Fruit fly (Drosophila melanogaster) whole organism, prepupa: ENCODE data around the gene CG10962.

Experiments
- CG11294 ChIP-seq: fragments of 200-800 bp; sonication (Bioruptor generic); IDR thresholded peaks from 2 replicates; pipeline ENCODE4 v1.3.6; 2022; ENCODE audit warnings: missing biosample characterization, missing genetic modification characterization
- CG11762 ChIP-seq: fragments of 200-800 bp; sonication (Bioruptor generic); optimal IDR thresholded peaks from 3 replicates; lab custom pipeline; 2016; ENCODE audit warnings: missing biosample characterization, missing genetic modification characterization; ENCODE audit not compliant: insufficient read depth
- CG15336 ChIP-seq: fragments of 200-800 bp; sonication (Bioruptor generic); IDR thresholded peaks from 2 replicates; pipeline ENCODE4 v1.3.6; 2022; ENCODE audit warnings: missing biosample characterization, missing genetic modification characterization
- CG31627 ChIP-seq: fragments of 200-800 bp; sonication (Bioruptor generic); optimal IDR thresholded peaks from 3 replicates; lab custom pipeline; 2016; ENCODE audit warnings: missing biosample characterization, missing genetic modification characterization
- CG32006 ChIP-seq: fragments of 200-800 bp; sonication (Bioruptor generic); optimal IDR thresholded peaks from 3 replicates; lab custom pipeline; 2017; ENCODE audit warnings: missing biosample characterization, mild to moderate bottlenecking, missing genetic modification characterization
- CG3919 ChIP-seq: fragments of 200-800 bp; sonication (Bioruptor generic); optimal IDR thresholded peaks from 3 replicates; lab custom pipeline; 2016; ENCODE audit warnings: missing biosample characterization, missing genetic modification characterization
- CG4318 ChIP-seq: fragments of 200-800 bp; sonication (Bioruptor generic); optimal IDR thresholded peaks from 3 replicates; lab custom pipeline; 2017; ENCODE audit warnings: missing biosample characterization, mild to moderate bottlenecking, missing genetic modification characterization
- CG6808 ChIP-seq: fragments of 200-800 bp; sonication (Bioruptor generic); optimal IDR thresholded peaks from 3 replicates; lab custom pipeline; 2017; ENCODE audit warnings: missing biosample characterization, missing genetic modification characterization, mild to moderate bottlenecking, moderate library complexity, missing genetic modification reagents
- CG6854 ChIP-seq: fragments of 200-800 bp; sonication (Bioruptor generic); optimal IDR thresholded peaks from 2 replicates; lab custom pipeline; 2017; ENCODE audit warnings: missing biosample characterization, mild to moderate bottlenecking, missing genetic modification characterization
- CG7368 ChIP-seq: fragments of 200-800 bp; sonication (Bioruptor generic); optimal IDR thresholded peaks from 3 replicates; lab custom pipeline; 2016; ENCODE audit warnings: missing biosample characterization, missing genetic modification characterization
- Eip75B ChIP-seq: fragments of 200-800 bp; sonication (Bioruptor generic); optimal IDR thresholded peaks from 3 replicates; lab custom pipeline; 2016; ENCODE audit warnings: missing biosample characterization, missing genetic modification characterization
- Gug ChIP-seq: fragments of 200-800 bp; sonication (Bioruptor generic); IDR thresholded peaks from 2 replicates; pipeline ENCODE4 v1.3.6; 2022; ENCODE audit warnings: missing biosample characterization, missing genetic modification characterization
- Sox102F ChIP-seq: fragments of 200-800 bp; sonication (Bioruptor generic); optimal IDR thresholded peaks from 2 replicates; lab custom pipeline; 2016; ENCODE audit warnings: missing biosample characterization, mild to moderate bottlenecking, missing genetic modification characterization
- dsx ChIP-seq: fragments of 200-800 bp; optimal IDR thresholded peaks from 3 replicates; lab custom pipeline; 2019; ENCODE audit warnings: missing biosample characterization, mild to moderate bottlenecking, missing genetic modification characterization, moderate library complexity; ENCODE audit not compliant: poor library complexity, severe bottlenecking
- eg ChIP-seq: fragments of 200-800 bp; sonication (Bioruptor generic); IDR thresholded peaks from 3 replicates; pipeline ENCODE4 v1.3.6; 2022; ENCODE audit warnings: missing biosample characterization, missing genetic modification characterization
- esn ChIP-seq: fragments of 200-800 bp; sonication (Bioruptor generic); optimal IDR thresholded peaks from 2 replicates; lab custom pipeline; 2016; ENCODE audit warnings: missing biosample characterization, mild to moderate bottlenecking, missing genetic modification characterization, moderate library complexity
- fkh ChIP-seq: fragments of 200-800 bp; sonication (Bioruptor generic); optimal IDR thresholded peaks from 3 replicates; lab custom pipeline; 2017; ENCODE audit warnings: missing biosample characterization, mild to moderate bottlenecking, missing genetic modification characterization, moderate library complexity
- salr ChIP-seq, 2 experiments: fragments of 200-800 bp; sonication (Bioruptor generic); optimal IDR thresholded peaks; 3 replicates each; lab custom pipeline; 2016 to 2018; ENCODE audit warnings: missing biosample characterization in 2 of 2, missing genetic modification characterization in 2 of 2, mild to moderate bottlenecking in 1 of 2
- spab ChIP-seq: fragments of 200-800 bp; sonication (Bioruptor generic); optimal IDR thresholded peaks from 2 replicates; lab custom pipeline; 2017; ENCODE audit warnings: missing biosample characterization, mild to moderate bottlenecking, missing genetic modification characterization, missing genetic modification reagents
- vri ChIP-seq: fragments of 200-800 bp; sonication (Bioruptor generic); optimal IDR thresholded peaks from 3 replicates; lab custom pipeline; 2016; ENCODE audit warnings: missing biosample characterization, mild to moderate bottlenecking, missing genetic modification characterization

The CG10962 gene

dm6 chrX:8924778-8925177 lies 49.3 kb downstream of the CG10962 start (continued):
- no peak for TF ChIP-seq spab
- peak; percentile 15 for TF ChIP-seq CG3919 (GFP tag; lab: Kevin White, UChicago)
- no peak for TF ChIP-seq CG11294 (GFP tag; lab: Robert Waterston, UW)
- no peak for TF ChIP-seq CG4318 (GFP tag; lab: Kevin White, UChicago)
- TF ChIP-seq salr (GFP tag; optimal IDR thresholded peaks at IDR 0.05; lab: Kevin White, UChicago) = no peak
- no peak for TF ChIP-seq CG11762 (GFP tag; lab: Kevin White, UChicago)
- TF ChIP-seq Sox102F (GFP tag; lab: Kevin White, UChicago) = no peak

dm6 chrX:8923587-8923986 lies 50.5 kb downstream of the CG10962 start, which contains the start of the genes CG12661 and CG43255:
CG12661 (minus strand) TSS chrX:8923687.
CG43255 (plus strand) TSS chrX:8923960.
- TF ChIP-seq CG6854 (GFP tag; lab: Kevin White, UChicago) (no peak), fkh (GFP tag; lab: Kevin White, UChicago) (no peak), CG32006 (no peak), esn (no peak), eg (GFP tag; lab: Robert Waterston, UW) (no peak), CG7368 (no peak), CG6808 (GFP tag; lab: Kevin White, UChicago) (no peak), Eip75B (no peak), vri (GFP tag; lab: Kevin White, UChicago) (no peak), CG4318 (GFP tag; lab: Kevin White, UChicago) (no peak), dsx (no peak), CG31627 (GFP tag; lab: Kevin White, UChicago) (no peak), Gug (GFP tag; lab: Robert Waterston, UW) (no peak), CG15336 (GFP tag; lab: Robert Waterston, UW) (no peak)
